Fruit fly (Drosophila melanogaster) whole organism, adult: ENCODE results near the gene CG12446.
"Not testable (repeated sequence)": the region's sequence is repeated elsewhere in the genome, so short reads cannot be mapped to it uniquely, and the experiment has no call there.

ENCODE experiments used
- CG11617 ChIP-seq: fragments of 200-800 bp; sonication (Bioruptor generic); optimal IDR thresholded peaks from 2 replicates; lab custom pipeline; 2017; ENCODE audit warnings: mild to moderate bottlenecking, missing biosample characterization, missing genetic modification reagents, missing genetic modification characterization
- CG12768 ChIP-seq: fragments of 200-800 bp; sonication (Bioruptor generic); optimal IDR thresholded peaks from 2 replicates; lab custom pipeline; 2017; ENCODE audit warnings: missing biosample characterization, missing genetic modification characterization, mild to moderate bottlenecking, moderate library complexity, missing genetic modification reagents
- CG14711 ChIP-seq: fragments of 200-800 bp; sonication (Bioruptor generic); optimal IDR thresholded peaks from 2 replicates; lab custom pipeline; 2018; ENCODE audit warnings: missing biosample characterization, mild to moderate bottlenecking, missing genetic modification characterization, moderate library complexity
- CG1620 ChIP-seq: fragments of 200-800 bp; sonication (Bioruptor generic); optimal IDR thresholded peaks from 2 replicates; lab custom pipeline; 2016; ENCODE audit warnings: missing biosample characterization, missing genetic modification characterization
- CG33017 ChIP-seq: fragments of 200-800 bp; sonication (Bioruptor generic); optimal IDR thresholded peaks from 2 replicates; lab custom pipeline; 2018; ENCODE audit warnings: missing biosample characterization, mild to moderate bottlenecking, missing genetic modification characterization, moderate library complexity
- CG5204 ChIP-seq: fragments of 200-800 bp; sonication (Bioruptor generic); optimal IDR thresholded peaks from 2 replicates; lab custom pipeline; 2016; ENCODE audit warnings: missing biosample characterization, missing genetic modification characterization
- CG7045 ChIP-seq: fragments of 200-800 bp; sonication (Bioruptor generic); optimal IDR thresholded peaks from 2 replicates; lab custom pipeline; 2017; ENCODE audit warnings: missing biosample characterization, mild to moderate bottlenecking, missing genetic modification characterization
- CG7101 ChIP-seq: fragments of 200-800 bp; sonication (Bioruptor generic); optimal IDR thresholded peaks from 2 replicates; lab custom pipeline; 2018; ENCODE audit warnings: missing biosample characterization, mild to moderate bottlenecking, missing genetic modification characterization, moderate library complexity
- Clk ChIP-seq: fragments of 200-800 bp; sonication (Bioruptor generic); optimal IDR thresholded peaks from 2 replicates; lab custom pipeline; 2017; ENCODE audit warnings: missing biosample characterization, missing genetic modification characterization
- Crg-1 ChIP-seq: fragments of 200-800 bp; sonication (Bioruptor generic); optimal IDR thresholded peaks from 2 replicates; lab custom pipeline; 2016; ENCODE audit warnings: missing biosample characterization, missing genetic modification characterization
- Hr96 ChIP-seq: fragments of 200-800 bp; sonication (Bioruptor generic); optimal IDR thresholded peaks from 2 replicates; lab custom pipeline; 2016; ENCODE audit warnings: missing biosample characterization, missing genetic modification characterization
- Mnt ChIP-seq: fragments of 200-800 bp; sonication (Bioruptor generic); optimal IDR thresholded peaks from 2 replicates; lab custom pipeline; 2016; ENCODE audit warnings: missing biosample characterization, mild to moderate bottlenecking, missing genetic modification characterization
- bab1 ChIP-seq: fragments of 200-800 bp; sonication (Bioruptor generic); optimal IDR thresholded peaks from 3 replicates; lab custom pipeline; 2019; ENCODE audit warnings: missing biosample characterization, mild to moderate bottlenecking, missing genetic modification characterization, moderate library complexity
- cic ChIP-seq: fragments of 200-800 bp; sonication (Bioruptor generic); optimal IDR thresholded peaks from 2 replicates; lab custom pipeline; 2017; ENCODE audit warnings: missing biosample characterization, mild to moderate bottlenecking, missing genetic modification characterization, moderate library complexity
- cnc ChIP-seq, 2 experiments: fragments of >200 bp; optimal IDR thresholded peaks; 2 replicates each; lab custom pipeline; 2017
- kay ChIP-seq: fragments of 200-800 bp; sonication (Bioruptor generic); peaks from one replicate; lab custom pipeline; 2016; ENCODE audit warnings: missing biosample characterization, missing genetic modification characterization, borderline replicate concordance
- ovo ChIP-seq: fragments of 200-800 bp; sonication (Bioruptor generic); optimal IDR thresholded peaks from 2 replicates; lab custom pipeline; 2016; ENCODE audit warnings: missing biosample characterization, missing genetic modification characterization
- pad ChIP-seq: fragments of 200-800 bp; sonication (Bioruptor generic); optimal IDR thresholded peaks from 3 replicates; lab custom pipeline; 2017; ENCODE audit warnings: missing biosample characterization, missing genetic modification characterization, mild to moderate bottlenecking, moderate library complexity, missing genetic modification reagents
- tj ChIP-seq: fragments of 200-800 bp; sonication (Bioruptor generic); optimal IDR thresholded peaks from 3 replicates; lab custom pipeline; 2017; ENCODE audit warnings: missing biosample characterization, mild to moderate bottlenecking, missing genetic modification characterization, moderate library complexity
- toe ChIP-seq: fragments of 200-800 bp; sonication (Bioruptor generic); optimal IDR thresholded peaks from 2 replicates; lab custom pipeline; 2016; ENCODE audit warnings: missing biosample characterization, missing genetic modification characterization

The CG12446 gene

DNA sequence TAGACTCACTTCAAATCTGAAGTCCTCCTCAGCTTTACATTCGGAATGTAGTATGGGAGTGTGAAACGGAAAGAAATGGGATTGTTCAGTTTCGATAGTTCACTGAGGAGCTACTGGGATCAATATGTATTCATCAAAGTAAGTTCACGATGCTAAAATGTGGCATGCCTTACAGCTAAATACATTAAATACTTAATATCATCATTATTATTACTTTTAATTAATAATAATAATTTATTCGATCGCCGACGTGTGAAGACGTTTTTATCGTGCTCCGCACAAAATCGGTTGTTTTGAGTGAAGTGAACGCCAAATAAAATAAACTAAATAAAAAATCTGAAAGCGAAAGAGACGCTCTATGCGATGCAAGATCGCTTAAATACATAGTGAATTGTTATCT lies at the start of gene CG12446:
Gene CG12446 (minus strand): TSS at position 101 of the 400 bp plus-strand sequence.
- TF ChIP-seq CG7045 (GFP tag; lab: Kevin White, UChicago); CG1620 (GFP tag; lab: Kevin White, UChicago); cic: not testable (repeated sequence)

DNA sequence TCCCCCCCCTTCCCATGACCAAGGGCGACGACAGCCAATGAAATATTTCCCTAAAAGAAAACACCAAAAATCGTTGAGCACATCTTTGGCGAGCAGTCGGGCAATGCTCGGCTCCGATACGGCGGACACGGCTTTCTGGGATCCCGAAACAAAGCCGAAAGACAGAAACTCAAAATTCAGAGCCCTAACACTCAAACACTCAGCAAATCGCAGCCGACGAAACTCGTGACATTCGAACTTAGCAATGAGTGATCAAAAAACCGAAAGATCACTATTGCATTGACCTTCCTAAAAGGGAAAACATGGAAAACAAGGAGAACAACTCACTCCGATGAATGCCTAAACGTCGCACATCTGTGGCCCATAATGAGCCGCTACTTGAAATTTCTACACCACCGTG lies 47.6 kb upstream of the CG12446 start:
- TF ChIP-seq CG5204 (GFP tag; lab: Kevin White, UChicago), result no peak
- no peak for TF ChIP-seq CG14711
- TF ChIP-seq ovo (GFP tag; lab: Kevin White, UChicago), result no peak
- TF ChIP-seq CG7101 (tag; lab: Kevin White, UChicago), result no peak
- TF ChIP-seq toe, result no peak
- TF ChIP-seq cnc (optimal IDR thresholded peaks at IDR 0.05; lab: Kevin White, UChicago), result no peak
- no peak for TF ChIP-seq CG12768 (GFP tag; lab: Kevin White, UChicago)

- no peak for TF ChIP-seq kay (GFP tag; lab: Kevin White, UChicago)
- TF ChIP-seq Mnt, result no peak
- no peak for TF ChIP-seq Crg-1 (GFP tag; lab: Kevin White, UChicago)
- TF ChIP-seq CG33017, result no peak
- no peak for TF ChIP-seq CG1620 (GFP tag; lab: Kevin White, UChicago)
- no peak for TF ChIP-seq CG7101 (tag; lab: Kevin White, UChicago)
- TF ChIP-seq CG12768 (GFP tag; lab: Kevin White, UChicago), result no peak
- no peak for TF ChIP-seq pad (GFP tag; lab: Kevin White, UChicago)
- no peak for TF ChIP-seq Clk (GFP tag; lab: Kevin White, UChicago)
- no peak for TF ChIP-seq bab1 (GFP tag; lab: Kevin White, UChicago)
- no peak for TF ChIP-seq tj
- TF ChIP-seq cnc (optimal IDR thresholded peaks at IDR 0.05; lab: Kevin White, UChicago), result no peak
- no peak for TF ChIP-seq Hr96 (GFP tag; lab: Kevin White, UChicago)
- no peak for TF ChIP-seq CG11617 (GFP tag; lab: Kevin White, UChicago)
- TF ChIP-seq toe, result no peak
- no peak for TF ChIP-seq CG14711
These were observed 46.3 kb upstream of the CG12446 start for dm6 chrX:22858076-22858475.

dm6 chrX:22854994-22855708 lies 43.4 kb upstream of the CG12446 start, which contains the start of gene fog:
Gene fog (minus strand): TSS chrX:22855194.
- peak; percentile 45 for TF ChIP-seq ovo (GFP tag; lab: Kevin White, UChicago)
- TF ChIP-seq kay (GFP tag; lab: Kevin White, UChicago), result no peak
- peak; percentile 20 for TF ChIP-seq pad (GFP tag; lab: Kevin White, UChicago)

DNA sequence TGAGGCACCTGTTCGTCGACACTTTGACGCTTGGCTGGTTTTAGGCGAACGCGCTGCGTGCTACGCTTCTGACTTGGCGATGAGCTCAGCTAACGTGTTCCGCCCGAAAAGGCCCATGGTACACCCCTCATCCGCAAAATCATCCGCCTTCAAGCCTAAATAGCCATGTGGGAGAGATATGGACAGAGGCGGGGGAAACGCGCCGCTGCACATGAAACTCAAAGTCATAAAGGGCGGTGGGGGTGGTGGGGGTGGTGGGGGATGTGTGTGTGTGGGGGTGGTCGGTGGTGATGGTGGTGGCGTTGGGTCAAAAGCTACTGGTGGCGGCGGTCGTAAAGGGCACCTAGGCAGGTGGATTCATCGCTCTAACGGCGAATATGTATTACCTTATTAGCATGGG lies 39.6 kb upstream of the CG12446 start:
- TF ChIP-seq CG7045 (GFP tag; lab: Kevin White, UChicago) (no peak), toe (no peak), Mnt (no peak), tj (no peak), CG11617 (GFP tag; lab: Kevin White, UChicago) (no peak)

dm6 chrX:22847247-22847646 lies 35.5 kb upstream of the CG12446 start:
- no peak for TF ChIP-seq Clk (GFP tag; lab: Kevin White, UChicago)
- TF ChIP-seq bab1 (GFP tag; lab: Kevin White, UChicago), result no peak
- TF ChIP-seq Hr96 (GFP tag; lab: Kevin White, UChicago), result no peak
- TF ChIP-seq tj, result no peak
- no peak for TF ChIP-seq pad (GFP tag; lab: Kevin White, UChicago)
- no peak for TF ChIP-seq kay (GFP tag; lab: Kevin White, UChicago)
- TF ChIP-seq CG11617 (GFP tag; lab: Kevin White, UChicago), result no peak

DNA sequence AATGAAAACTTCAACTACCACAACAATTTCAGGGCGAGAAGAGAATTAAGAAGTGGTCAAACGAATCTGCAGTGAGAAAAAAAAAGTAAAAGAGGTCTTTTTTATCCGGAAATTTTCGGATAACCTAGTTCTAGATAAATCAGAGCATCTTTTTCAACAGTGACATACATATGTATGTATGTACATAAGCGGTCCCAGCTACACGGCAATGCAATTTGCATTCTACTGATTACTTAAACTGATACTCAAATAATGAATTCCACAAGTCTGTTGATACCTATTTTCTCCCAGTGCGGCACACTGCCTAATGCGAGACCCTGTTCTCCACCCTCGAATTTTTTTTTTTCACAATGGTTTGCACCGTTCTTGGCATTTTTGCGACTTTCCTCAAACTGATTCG lies 34.7 kb upstream of the CG12446 start:
- TF ChIP-seq Clk (GFP tag; lab: Kevin White, UChicago) (no peak), kay (GFP tag; lab: Kevin White, UChicago) (no peak), pad (GFP tag; lab: Kevin White, UChicago) (no peak), bab1 (GFP tag; lab: Kevin White, UChicago) (no peak), Mnt (no peak), cnc (optimal IDR thresholded peaks at IDR 0.05; lab: Kevin White, UChicago) (no peak), Crg-1 (GFP tag; lab: Kevin White, UChicago) (no peak), CG7101 (tag; lab: Kevin White, UChicago) (no peak), CG14711 (no peak), tj (no peak), CG7045 (GFP tag; lab: Kevin White, UChicago) (no peak), CG12768 (GFP tag; lab: Kevin White, UChicago) (no peak), toe (no peak), CG33017 (no peak), CG5204 (GFP tag; lab: Kevin White, UChicago) (no peak), ovo (GFP tag; lab: Kevin White, UChicago) (no peak), cic (no peak), CG1620 (GFP tag; lab: Kevin White, UChicago) (no peak)
